Worm (Caenorhabditis elegans): ENCODE data around the gene VF13D12L.3.

- TF ChIP-seq madf-10 (tag; optimal IDR thresholded peaks at IDR 0.05) (peak; percentile 23), snpc-4 (GFP tag; optimal IDR thresholded peaks at IDR 0.05) (peak; percentile 78), snpc-4 (tag; optimal IDR thresholded peaks at IDR 0.05) (peak; percentile 72 to 92 (median 90)), unc-62 (GFP tag; optimal IDR thresholded peaks at IDR 0.05) (no peak), ztf-18 (tag; optimal IDR thresholded peaks at IDR 0.05) (peak; percentile 59), ceh-100 (GFP tag; IDR thresholded peaks at IDR 0.05) (0 out of 2 replicates have a peak, but pooled peaks have one; percentile 55), tbx-9 (tag; optimal IDR thresholded peaks at IDR 0.05; ENCODE audit: borderline replicate concordance) (no peak), F57A8.1 (GFP tag; optimal IDR thresholded peaks at IDR 0.05) (no peak), lin-26 (GFP tag; IDR thresholded peaks at IDR 0.05) (peak; percentile 79), ama-1 (optimal IDR thresholded peaks at IDR 0.05) (peak; percentile 97), ama-1 (GFP tag; optimal IDR thresholded peaks at IDR 0.05) (no peak), F37B4.10 (GFP tag; IDR thresholded peaks at IDR 0.05) (no peak), him-1 (tag; optimal IDR thresholded peaks at IDR 0.05) (no peak)
These were observed 50.9 kb downstream of the VF13D12L.3 start for ce11 chrII:11756684-11757107.

Measured in whole organism, young adult.